Worm (Caenorhabditis elegans) whole organism, late embryonic: ENCODE data around the gene F57F5.3.
A peak's percentile ranks its signal among the peaks of the same experiment; 100 is the strongest.

ENCODE experiments used
- C08G9.2 ChIP-seq: sonication (generic microtip); optimal IDR thresholded peaks from 2 replicates; lab custom pipeline; 2016; ENCODE audit warnings: mild to moderate bottlenecking, missing genetic modification characterization, moderate library complexity, missing compliant biosample characterization
- F13H6.1 ChIP-seq: sonication (generic microtip); optimal IDR thresholded peaks from 2 replicates; lab custom pipeline; 2016; ENCODE audit warnings: missing genetic modification characterization, missing compliant biosample characterization
- T23F11.4 ChIP-seq: fragments of 200-800 bp; sonication (Bioruptor generic); optimal IDR thresholded peaks from 2 replicates; lab custom pipeline; 2018; ENCODE audit warnings: mild to moderate bottlenecking, missing genetic modification characterization, missing compliant biosample characterization
- ahr-1 ChIP-seq: sonication (generic microtip); optimal IDR thresholded peaks from 2 replicates; lab custom pipeline; 2016; ENCODE audit warnings: missing genetic modification characterization, missing compliant biosample characterization
- ceh-14 ChIP-seq: sonication (generic microtip); optimal IDR thresholded peaks from 2 replicates; lab custom pipeline; 2016; ENCODE audit warnings: missing genotype, missing genetic modification characterization, missing compliant biosample characterization
- ceh-18 ChIP-seq: sonication (generic microtip); optimal IDR thresholded peaks from 2 replicates; lab custom pipeline; 2016; ENCODE audit warnings: missing genetic modification characterization, missing compliant biosample characterization
- ceh-19 ChIP-seq: fragments of 200-800 bp; sonication (Bioruptor generic); optimal IDR thresholded peaks from 2 replicates; lab custom pipeline; 2018; ENCODE audit warnings: mild to moderate bottlenecking, missing genetic modification characterization, missing compliant biosample characterization
- ceh-22 ChIP-seq: sonication (generic microtip); optimal IDR thresholded peaks from 2 replicates; lab custom pipeline; 2017; ENCODE audit warnings: missing biosample characterization, missing genetic modification characterization
- ceh-24 ChIP-seq: sonication (generic microtip); optimal IDR thresholded peaks from 2 replicates; lab custom pipeline; 2016; ENCODE audit warnings: mild to moderate bottlenecking, missing genetic modification characterization, missing compliant biosample characterization
- ceh-30 ChIP-seq: fragments of 150-350 bp; optimal IDR thresholded peaks from 2 replicates; lab custom pipeline; 2014; ENCODE audit warnings: missing biosample characterization, missing genetic modification characterization
- ceh-31 ChIP-seq: sonication (generic microtip); optimal IDR thresholded peaks from 2 replicates; lab custom pipeline; 2016; ENCODE audit warnings: missing genetic modification characterization, missing compliant biosample characterization
- ceh-34 ChIP-seq: sonication (generic microtip); optimal IDR thresholded peaks from 2 replicates; lab custom pipeline; 2016; ENCODE audit warnings: mild to moderate bottlenecking, missing genetic modification characterization, missing compliant biosample characterization
- ceh-45 ChIP-seq: fragments of 200-800 bp; sonication (Bioruptor generic); IDR thresholded peaks from 2 replicates; pipeline ENCODE4 v1.3.6; 2022; ENCODE audit warnings: missing genetic modification reagents, missing genetic modification characterization, missing compliant biosample characterization
- ceh-9 ChIP-seq: sonication (generic microtip); optimal IDR thresholded peaks from 2 replicates; lab custom pipeline; 2016; ENCODE audit warnings: mild to moderate bottlenecking, missing genetic modification characterization, inconsistent platforms, missing compliant biosample characterization
- dve-1 ChIP-seq: sonication (generic microtip); optimal IDR thresholded peaks from 2 replicates; lab custom pipeline; 2017; ENCODE audit warnings: antibody characterized with exemption, mild to moderate bottlenecking, missing genetic modification characterization, missing compliant biosample characterization
- elt-2 ChIP-seq: sonication (generic microtip); optimal IDR thresholded peaks from 2 replicates; lab custom pipeline; 2016; ENCODE audit warnings: missing genetic modification reagents, missing genetic modification characterization, missing compliant biosample characterization
- elt-4 ChIP-seq: sonication (generic microtip); optimal IDR thresholded peaks from 2 replicates; lab custom pipeline; 2016; ENCODE audit warnings: missing genetic modification characterization, missing compliant biosample characterization
- ets-4 ChIP-seq: sonication (generic microtip); optimal IDR thresholded peaks from 2 replicates; lab custom pipeline; 2016; ENCODE audit warnings: missing genetic modification characterization, missing compliant biosample characterization
- eyg-1 ChIP-seq: sonication (generic microtip); optimal IDR thresholded peaks from 2 replicates; lab custom pipeline; 2016; ENCODE audit warnings: missing genotype, missing genetic modification characterization, missing compliant biosample characterization
- fkh-10 ChIP-seq: fragments of 150-350 bp; optimal IDR thresholded peaks from 2 replicates; lab custom pipeline; 2014; ENCODE audit warnings: missing biosample characterization, missing genetic modification reagents, missing genetic modification characterization
- hlh-13 ChIP-seq: fragments of 200-800 bp; sonication (Bioruptor generic); optimal IDR thresholded peaks from 2 replicates; lab custom pipeline; 2018; ENCODE audit warnings: mild to moderate bottlenecking, missing genetic modification characterization, missing compliant biosample characterization
- hlh-15 ChIP-seq: sonication (generic microtip); optimal IDR thresholded peaks from 2 replicates; lab custom pipeline; 2016; ENCODE audit warnings: missing genetic modification characterization, missing compliant biosample characterization
- hlh-6 ChIP-seq: sonication (generic microtip); optimal IDR thresholded peaks from 2 replicates; lab custom pipeline; 2016; ENCODE audit warnings: missing genotype, missing genetic modification characterization, missing compliant biosample characterization
- lim-6 ChIP-seq: sonication (generic microtip); optimal IDR thresholded peaks from 2 replicates; lab custom pipeline; 2016; ENCODE audit warnings: missing genetic modification characterization, missing compliant biosample characterization
- madf-2 ChIP-seq: sonication (generic microtip); optimal IDR thresholded peaks from 2 replicates; lab custom pipeline; 2017; ENCODE audit warnings: missing genetic modification characterization, missing compliant biosample characterization
- mec-3 ChIP-seq: sonication (generic microtip); optimal IDR thresholded peaks from 2 replicates; lab custom pipeline; 2016; ENCODE audit warnings: borderline replicate concordance, missing genetic modification characterization, missing compliant biosample characterization
- nfya-1 ChIP-seq: sonication (generic microtip); optimal IDR thresholded peaks from 2 replicates; lab custom pipeline; 2017; ENCODE audit warnings: missing genetic modification characterization, mild to moderate bottlenecking, missing compliant biosample characterization, antibody characterized with exemption, moderate library complexity
- nhr-11 ChIP-seq: fragments of 150-350 bp; optimal IDR thresholded peaks from 2 replicates; lab custom pipeline; 2014; ENCODE audit warnings: missing biosample characterization, missing genetic modification characterization
- npax-4 ChIP-seq: sonication (generic microtip); optimal IDR thresholded peaks from 2 replicates; lab custom pipeline; 2016; ENCODE audit warnings: missing genetic modification characterization, missing compliant biosample characterization
- odd-2 ChIP-seq: sonication (generic microtip); optimal IDR thresholded peaks from 2 replicates; lab custom pipeline; 2017; ENCODE audit warnings: antibody characterized with exemption, mild to moderate bottlenecking, missing genetic modification characterization, missing compliant biosample characterization
- pag-3 ChIP-seq: sonication (generic microtip); optimal IDR thresholded peaks from 2 replicates; lab custom pipeline; 2016; ENCODE audit warnings: missing compliant biosample characterization, missing genetic modification characterization, borderline replicate concordance
- pat-9 ChIP-seq: fragments of 200-800 bp; sonication (Bioruptor generic); optimal IDR thresholded peaks from 2 replicates; lab custom pipeline; 2018; ENCODE audit warnings: mild to moderate bottlenecking, missing genetic modification characterization, moderate library complexity, missing compliant biosample characterization
- pax-1 ChIP-seq: fragments of 150-350 bp; optimal IDR thresholded peaks from 2 replicates; lab custom pipeline; 2014; ENCODE audit warnings: missing biosample characterization, missing genetic modification characterization
- pha-4 ChIP-seq: fragments of 150-350 bp; optimal IDR thresholded peaks from 2 replicates; lab custom pipeline; 2018; ENCODE audit warnings: missing biosample characterization, missing genetic modification reagents, missing genetic modification characterization
- pqm-1 ChIP-seq: sonication (generic microtip); optimal IDR thresholded peaks from 2 replicates; lab custom pipeline; 2016; ENCODE audit warnings: missing genetic modification characterization, missing compliant biosample characterization
- pros-1 ChIP-seq: fragments of 150-350 bp; optimal IDR thresholded peaks from 2 replicates; lab custom pipeline; 2014; ENCODE audit warnings: missing biosample characterization, missing genetic modification reagents, missing genetic modification characterization
- ref-2 ChIP-seq: sonication (generic microtip); optimal IDR thresholded peaks from 2 replicates; lab custom pipeline; 2016; ENCODE audit warnings: missing genetic modification characterization, missing compliant biosample characterization
- sdc-2 ChIP-seq: sonication (generic microtip); optimal IDR thresholded peaks from 2 replicates; lab custom pipeline; 2016; ENCODE audit warnings: missing genotype, missing genetic modification characterization, missing compliant biosample characterization
- sox-2 ChIP-seq: fragments of 200-800 bp; sonication (Bioruptor generic); IDR thresholded peaks from 2 replicates; pipeline ENCODE4 v1.3.6; 2022; ENCODE audit warnings: missing genetic modification reagents, missing genetic modification characterization, missing compliant biosample characterization
- syd-9 ChIP-seq: sonication (generic microtip); optimal IDR thresholded peaks from 2 replicates; lab custom pipeline; 2016; ENCODE audit warnings: mild to moderate bottlenecking, missing genetic modification characterization, moderate library complexity, missing compliant biosample characterization
- tbx-7 ChIP-seq: sonication (generic microtip); optimal IDR thresholded peaks from 2 replicates; lab custom pipeline; 2016; ENCODE audit warnings: missing genotype, missing genetic modification characterization, missing compliant biosample characterization
- ttx-3 ChIP-seq: sonication (generic microtip); optimal IDR thresholded peaks from 2 replicates; lab custom pipeline; 2016; ENCODE audit warnings: missing genetic modification reagents, missing genetic modification characterization, missing compliant biosample characterization
- unc-3 ChIP-seq, 2 experiments: fragments of 200-800 bp in 1 of 2; sonication (Bioruptor generic) in 1 of 2; sonication (generic microtip) in 1 of 2; conservative IDR thresholded peaks in 1 of 2; optimal IDR thresholded peaks in 1 of 2; 2 replicates each; pipeline versions ENCODE4 v1.3.6 to Lab custom; 2016 to 2022; ENCODE audit warnings: missing compliant biosample characterization in 2 of 2, missing genetic modification characterization in 2 of 2, missing genetic modification reagents in 1 of 2
- unc-55 ChIP-seq: sonication (generic microtip); optimal IDR thresholded peaks from 2 replicates; lab custom pipeline; 2017; ENCODE audit warnings: missing biosample characterization, missing genetic modification reagents, missing genetic modification characterization
- ztf-16 ChIP-seq: sonication (generic microtip); optimal IDR thresholded peaks from 2 replicates; lab custom pipeline; 2017; ENCODE audit warnings: missing genetic modification characterization, missing compliant biosample characterization

F57F5.3 gene

ce11 chrV:12024273-12024672 lies 17.9 kb upstream of the F57F5.3 start (continued):
- no peak for TF ChIP-seq pha-4 (tag; lab: Kevin White, UChicago)
- TF ChIP-seq pros-1 (tag; lab: Kevin White, UChicago), result no peak
- TF ChIP-seq ceh-18 (tag; lab: Kevin White, UChicago), result peak; percentile 25
- TF ChIP-seq fkh-10, result no peak
- TF ChIP-seq ceh-30 (tag; lab: Kevin White, UChicago), result no peak
- TF ChIP-seq elt-2, result no peak
- TF ChIP-seq odd-2, result no peak
- peak; percentile 1 for TF ChIP-seq ceh-14 (tag; lab: Kevin White, UChicago)
- no peak for TF ChIP-seq ceh-19 (GFP tag; lab: Kevin White, UChicago)
- no peak for TF ChIP-seq ttx-3 (tag; lab: Kevin White, UChicago)
- no peak for TF ChIP-seq pag-3 (tag; lab: Kevin White, UChicago)
- TF ChIP-seq ceh-22 (tag; lab: Kevin White, UChicago), result no peak
- no peak for TF ChIP-seq madf-2 (tag; lab: Kevin White, UChicago)
- no peak for TF ChIP-seq ets-4
- TF ChIP-seq hlh-6 (tag; lab: Kevin White, UChicago), result peak; percentile 43
- no peak for TF ChIP-seq pqm-1
- TF ChIP-seq tbx-7 (tag; lab: Kevin White, UChicago), result peak; percentile 12
- TF ChIP-seq T23F11.4 (GFP tag; lab: Kevin White, UChicago), result no peak
- TF ChIP-seq hlh-15, result no peak
- no peak for TF ChIP-seq sox-2
- TF ChIP-seq ahr-1 (tag; lab: Kevin White, UChicago), result no peak
- TF ChIP-seq nhr-11, result no peak
- no peak for TF ChIP-seq pax-1
- no peak for TF ChIP-seq nfya-1 (tag; lab: Kevin White, UChicago)
- no peak for TF ChIP-seq ceh-9 (tag; lab: Kevin White, UChicago)
- peak; percentile 8 for TF ChIP-seq sdc-2 (tag; lab: Kevin White, UChicago)
- no peak for TF ChIP-seq lim-6 (tag; lab: Kevin White, UChicago)
- TF ChIP-seq ceh-45 (GFP tag; lab: Robert Waterston, UW), result no peak
- peak; percentile 59 for TF ChIP-seq elt-4 (tag; lab: Kevin White, UChicago)
- peak; percentile 7 for TF ChIP-seq ref-2 (tag; lab: Kevin White, UChicago)
- TF ChIP-seq ceh-24, result no peak
- TF ChIP-seq npax-4 (tag; lab: Kevin White, UChicago), result no peak
- peak; percentile 43 for TF ChIP-seq C08G9.2 (tag; lab: Kevin White, UChicago)
- no peak for TF ChIP-seq ceh-31 (tag; lab: Kevin White, UChicago)
- peak; percentile 56 for TF ChIP-seq F13H6.1 (tag; lab: Kevin White, UChicago)
- TF ChIP-seq hlh-13 (GFP tag; lab: Kevin White, UChicago), result no peak
- no peak for TF ChIP-seq dve-1 (tag; lab: Kevin White, UChicago)
- TF ChIP-seq ztf-16 (tag; lab: Kevin White, UChicago), result no peak
- TF ChIP-seq ceh-34 (tag; lab: Kevin White, UChicago), result peak; percentile 26
- peak; percentile 61 for TF ChIP-seq mec-3 (tag; lab: Kevin White, UChicago)

DNA sequence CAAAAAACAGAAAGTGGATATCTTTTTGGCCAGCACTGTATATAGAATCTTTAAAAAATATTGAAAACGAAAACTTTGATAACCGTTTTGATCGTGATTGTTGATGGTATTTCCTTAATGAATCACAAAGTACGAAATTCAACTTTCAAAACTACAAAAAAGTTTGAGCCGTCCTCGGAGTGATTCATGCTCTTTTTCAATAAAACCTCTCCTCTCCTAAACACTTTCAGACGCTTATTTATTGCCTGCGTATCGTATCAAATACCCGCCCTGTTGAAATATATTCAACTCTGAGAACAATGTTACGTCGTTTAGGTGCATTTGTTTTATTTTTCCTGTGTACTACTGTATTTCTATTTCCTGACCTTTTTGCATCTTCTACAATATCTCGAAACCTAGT lies 14.5 kb upstream of the F57F5.3 start:
- TF ChIP-seq unc-55 (GFP tag; lab: Kevin White, UChicago), result no peak
- no peak for TF ChIP-seq odd-2
- no peak for TF ChIP-seq eyg-1
- no peak for TF ChIP-seq unc-3 (GFP tag; conservative IDR thresholded peaks at IDR 0.05; lab: Robert Waterston, UW)
- TF ChIP-seq unc-3 (tag; optimal IDR thresholded peaks at IDR 0.05; lab: Kevin White, UChicago), result no peak
- no peak for TF ChIP-seq ref-2 (tag; lab: Kevin White, UChicago)
- no peak for TF ChIP-seq sox-2
- TF ChIP-seq syd-9 (tag; lab: Kevin White, UChicago), result no peak
- TF ChIP-seq pat-9 (tag; lab: Kevin White, UChicago), result no peak
